Worm (Caenorhabditis elegans): ENCODE results near the gene metl-1.

- TF ChIP-seq nhr-232 (tag; optimal IDR thresholded peaks at IDR 0.05), result no peak
- TF ChIP-seq ref-2 (tag; optimal IDR thresholded peaks at IDR 0.05), result no peak
- TF ChIP-seq ceh-14 (tag; optimal IDR thresholded peaks at IDR 0.05), result no peak
- TF ChIP-seq eyg-1 (tag; optimal IDR thresholded peaks at IDR 0.05), result no peak
- no peak for TF ChIP-seq pqm-1 (tag; optimal IDR thresholded peaks at IDR 0.05)
- no peak for TF ChIP-seq syd-9 (tag; optimal IDR thresholded peaks at IDR 0.05)
- TF ChIP-seq dve-1 (tag; optimal IDR thresholded peaks at IDR 0.05), result no peak
- TF ChIP-seq ama-1 (optimal IDR thresholded peaks at IDR 0.05), result no peak
- no peak for TF ChIP-seq pha-4 (tag; optimal IDR thresholded peaks at IDR 0.05)
- TF ChIP-seq hlh-6 (tag; optimal IDR thresholded peaks at IDR 0.05), result no peak
- TF ChIP-seq Y22D7AL.16 (tag; optimal IDR thresholded peaks at IDR 0.05), result no peak
- no peak for TF ChIP-seq ahr-1 (tag; optimal IDR thresholded peaks at IDR 0.05)
- no peak for TF ChIP-seq lim-6 (tag; optimal IDR thresholded peaks at IDR 0.05)
These were observed 5.7 kb upstream of the metl-1 start, which contains the start of gene W02B12.12 for ce11 chrII:11479076-11479475.

Data from whole organism, late embryonic.